Worm (Caenorhabditis elegans) whole organism, late embryonic: ENCODE results near the gene swt-6.

Source experiments
- C08G9.2 ChIP-seq: sonication (generic microtip); optimal IDR thresholded peaks from 2 replicates; lab custom pipeline; 2016; ENCODE audit warnings: mild to moderate bottlenecking, missing genetic modification characterization, moderate library complexity, missing compliant biosample characterization
- F13H6.1 ChIP-seq: sonication (generic microtip); optimal IDR thresholded peaks from 2 replicates; lab custom pipeline; 2016; ENCODE audit warnings: missing genetic modification characterization, missing compliant biosample characterization
- T23F11.4 ChIP-seq: fragments of 200-800 bp; sonication (Bioruptor generic); optimal IDR thresholded peaks from 2 replicates; lab custom pipeline; 2018; ENCODE audit warnings: mild to moderate bottlenecking, missing genetic modification characterization, missing compliant biosample characterization
- Y22D7AL.16 ChIP-seq: sonication (generic microtip); optimal IDR thresholded peaks from 2 replicates; lab custom pipeline; 2016; ENCODE audit warnings: missing genetic modification characterization, missing compliant biosample characterization
- ahr-1 ChIP-seq: sonication (generic microtip); optimal IDR thresholded peaks from 2 replicates; lab custom pipeline; 2016; ENCODE audit warnings: missing genetic modification characterization, missing compliant biosample characterization
- ceh-18 ChIP-seq: sonication (generic microtip); optimal IDR thresholded peaks from 2 replicates; lab custom pipeline; 2016; ENCODE audit warnings: missing genetic modification characterization, missing compliant biosample characterization
- ceh-19 ChIP-seq: fragments of 200-800 bp; sonication (Bioruptor generic); optimal IDR thresholded peaks from 2 replicates; lab custom pipeline; 2018; ENCODE audit warnings: mild to moderate bottlenecking, missing genetic modification characterization, missing compliant biosample characterization
- ceh-2 ChIP-seq: sonication (generic microtip); optimal IDR thresholded peaks from 2 replicates; lab custom pipeline; 2016; ENCODE audit warnings: missing genotype, missing genetic modification characterization, missing compliant biosample characterization
- ceh-24 ChIP-seq: sonication (generic microtip); optimal IDR thresholded peaks from 2 replicates; lab custom pipeline; 2016; ENCODE audit warnings: mild to moderate bottlenecking, missing genetic modification characterization, missing compliant biosample characterization
- ceh-31 ChIP-seq: sonication (generic microtip); optimal IDR thresholded peaks from 2 replicates; lab custom pipeline; 2016; ENCODE audit warnings: missing genetic modification characterization, missing compliant biosample characterization
- ceh-48 ChIP-seq: sonication (generic microtip); optimal IDR thresholded peaks from 2 replicates; lab custom pipeline; 2016; ENCODE audit warnings: missing genetic modification characterization, inconsistent platforms, missing compliant biosample characterization
- ceh-9 ChIP-seq: sonication (generic microtip); optimal IDR thresholded peaks from 2 replicates; lab custom pipeline; 2016; ENCODE audit warnings: mild to moderate bottlenecking, missing genetic modification characterization, inconsistent platforms, missing compliant biosample characterization
- che-1 ChIP-seq: sonication (generic microtip); optimal IDR thresholded peaks from 2 replicates; lab custom pipeline; 2016; ENCODE audit warnings: mild to moderate bottlenecking, missing genetic modification characterization, missing compliant biosample characterization
- elt-2 ChIP-seq: sonication (generic microtip); optimal IDR thresholded peaks from 2 replicates; lab custom pipeline; 2016; ENCODE audit warnings: missing genetic modification reagents, missing genetic modification characterization, missing compliant biosample characterization
- eyg-1 ChIP-seq: sonication (generic microtip); optimal IDR thresholded peaks from 2 replicates; lab custom pipeline; 2016; ENCODE audit warnings: missing genotype, missing genetic modification characterization, missing compliant biosample characterization
- fax-1 ChIP-seq: sonication (generic microtip); optimal IDR thresholded peaks from 2 replicates; lab custom pipeline; 2016; ENCODE audit warnings: missing genotype, missing genetic modification characterization, missing compliant biosample characterization
- fkh-10 ChIP-seq: fragments of 150-350 bp; optimal IDR thresholded peaks from 2 replicates; lab custom pipeline; 2014; ENCODE audit warnings: missing biosample characterization, missing genetic modification reagents, missing genetic modification characterization
- hlh-30 ChIP-seq: sonication (generic microtip); optimal IDR thresholded peaks from 2 replicates; lab custom pipeline; 2017; ENCODE audit warnings: antibody characterized with exemption, missing genetic modification characterization, missing compliant biosample characterization; ENCODE audit not compliant: insufficient read depth
- hlh-6 ChIP-seq: sonication (generic microtip); optimal IDR thresholded peaks from 2 replicates; lab custom pipeline; 2016; ENCODE audit warnings: missing genotype, missing genetic modification characterization, missing compliant biosample characterization
- hlh-8 ChIP-seq: sonication (generic microtip); optimal IDR thresholded peaks from 2 replicates; lab custom pipeline; 2016; ENCODE audit warnings: missing genotype, missing genetic modification characterization, missing compliant biosample characterization
- lim-6 ChIP-seq: sonication (generic microtip); optimal IDR thresholded peaks from 2 replicates; lab custom pipeline; 2016; ENCODE audit warnings: missing genetic modification characterization, missing compliant biosample characterization
- mec-3 ChIP-seq: sonication (generic microtip); optimal IDR thresholded peaks from 2 replicates; lab custom pipeline; 2016; ENCODE audit warnings: borderline replicate concordance, missing genetic modification characterization, missing compliant biosample characterization
- nfya-1 ChIP-seq: sonication (generic microtip); optimal IDR thresholded peaks from 2 replicates; lab custom pipeline; 2017; ENCODE audit warnings: missing genetic modification characterization, mild to moderate bottlenecking, missing compliant biosample characterization, antibody characterized with exemption, moderate library complexity
- nhr-232 ChIP-seq: sonication (generic microtip); optimal IDR thresholded peaks from 2 replicates; lab custom pipeline; 2016; ENCODE audit warnings: missing genetic modification characterization, missing compliant biosample characterization
- npax-4 ChIP-seq: sonication (generic microtip); optimal IDR thresholded peaks from 2 replicates; lab custom pipeline; 2016; ENCODE audit warnings: missing genetic modification characterization, missing compliant biosample characterization
- pat-9 ChIP-seq: fragments of 200-800 bp; sonication (Bioruptor generic); optimal IDR thresholded peaks from 2 replicates; lab custom pipeline; 2018; ENCODE audit warnings: mild to moderate bottlenecking, missing genetic modification characterization, moderate library complexity, missing compliant biosample characterization
- pha-2 ChIP-seq: sonication (generic microtip); optimal IDR thresholded peaks from 2 replicates; lab custom pipeline; 2017; ENCODE audit warnings: mild to moderate bottlenecking, missing genetic modification characterization, missing compliant biosample characterization
- sdc-2 ChIP-seq: sonication (generic microtip); optimal IDR thresholded peaks from 2 replicates; lab custom pipeline; 2016; ENCODE audit warnings: missing genotype, missing genetic modification characterization, missing compliant biosample characterization
- sox-2 ChIP-seq: fragments of 200-800 bp; sonication (Bioruptor generic); IDR thresholded peaks from 2 replicates; pipeline ENCODE4 v1.3.6; 2022; ENCODE audit warnings: missing genetic modification reagents, missing genetic modification characterization, missing compliant biosample characterization
- syd-9 ChIP-seq: sonication (generic microtip); optimal IDR thresholded peaks from 2 replicates; lab custom pipeline; 2016; ENCODE audit warnings: mild to moderate bottlenecking, missing genetic modification characterization, moderate library complexity, missing compliant biosample characterization
- tbx-7 ChIP-seq: sonication (generic microtip); optimal IDR thresholded peaks from 2 replicates; lab custom pipeline; 2016; ENCODE audit warnings: missing genotype, missing genetic modification characterization, missing compliant biosample characterization
- unc-42 ChIP-seq: sonication (generic microtip); optimal IDR thresholded peaks from 2 replicates; lab custom pipeline; 2016; ENCODE audit warnings: missing genotype, missing genetic modification characterization, missing compliant biosample characterization
- unc-55 ChIP-seq: sonication (generic microtip); optimal IDR thresholded peaks from 2 replicates; lab custom pipeline; 2017; ENCODE audit warnings: missing biosample characterization, missing genetic modification reagents, missing genetic modification characterization
- ztf-16 ChIP-seq: sonication (generic microtip); optimal IDR thresholded peaks from 2 replicates; lab custom pipeline; 2017; ENCODE audit warnings: missing genetic modification characterization, missing compliant biosample characterization

Gene swt-6

ce11 chrV:13920730-13921129 lies 33.4 kb upstream of the swt-6 start, which contains the start of gene srx-42:
TSS of gene srx-42 (plus strand) at chrV:13921030.
- TF ChIP-seq npax-4 (tag; lab: Kevin White, UChicago), result no peak

- TF ChIP-seq F13H6.1 (tag; lab: Kevin White, UChicago), result no peak
- no peak for TF ChIP-seq fax-1 (tag; lab: Kevin White, UChicago)
- TF ChIP-seq ceh-24, result no peak
- TF ChIP-seq pha-2 (tag; lab: Kevin White, UChicago), result no peak
- TF ChIP-seq hlh-6 (tag; lab: Kevin White, UChicago), result no peak
Measured at ce11 chrV:13923851-13924250, 30.3 kb upstream of the swt-6 start, which contains the start of gene srxa-11. TSS of gene srxa-11 (plus strand) at chrV:13924151.

ce11 chrV:13926398-13926797 lies 27.8 kb upstream of the swt-6 start, which contains the start of gene srxa-12:
TSS of gene srxa-12 (plus strand) at chrV:13926698.
- TF ChIP-seq C08G9.2 (tag; lab: Kevin White, UChicago) (no peak), ceh-9 (tag; lab: Kevin White, UChicago) (no peak), ztf-16 (no peak), ceh-48 (tag; lab: Kevin White, UChicago) (no peak), nhr-232 (no peak), ceh-18 (tag; lab: Kevin White, UChicago) (no peak), unc-55 (GFP tag; lab: Kevin White, UChicago) (no peak), fax-1 (tag; lab: Kevin White, UChicago) (no peak), sox-2 (GFP tag; lab: Robert Waterston, UW) (no peak)
- TF ChIP-seq, all 69 proteins: peak for 0

- TF ChIP-seq mec-3 (tag; lab: Kevin White, UChicago), result no peak
- TF ChIP-seq Y22D7AL.16 (tag; lab: Kevin White, UChicago), result no peak
- TF ChIP-seq unc-42 (tag; lab: Kevin White, UChicago), result no peak
- TF ChIP-seq sdc-2 (tag; lab: Kevin White, UChicago), result no peak
- TF ChIP-seq elt-2 (tag; lab: Kevin White, UChicago), result no peak
- TF ChIP-seq che-1 (tag; lab: Kevin White, UChicago), result no peak
- TF ChIP-seq ceh-31 (tag; lab: Kevin White, UChicago), result no peak
- TF ChIP-seq unc-55 (GFP tag; lab: Kevin White, UChicago), result no peak
- no peak for TF ChIP-seq syd-9 (tag; lab: Kevin White, UChicago)
Measured at ce11 chrV:13929503-13929902, 24.7 kb upstream of the swt-6 start, which contains the start of gene srxa-13. TSS of gene srxa-13 (plus strand) at chrV:13929803.

ce11 chrV:13931225-13931624 lies 22.9 kb upstream of the swt-6 start, which contains the start of gene C06B3.16:
TSS of gene C06B3.16 (plus strand) at chrV:13931525.
- TF ChIP-seq hlh-8 (no peak), ahr-1 (tag; lab: Kevin White, UChicago) (no peak)

ce11 chrV:13931952-13932351 lies 22.2 kb upstream of the swt-6 start:
- TF ChIP-seq hlh-30 (tag; lab: Kevin White, UChicago) (no peak), tbx-7 (tag; lab: Kevin White, UChicago) (no peak), lim-6 (tag; lab: Kevin White, UChicago) (no peak), T23F11.4 (no peak), ceh-9 (tag; lab: Kevin White, UChicago) (no peak), pat-9 (no peak), ceh-2 (no peak), unc-55 (GFP tag; lab: Kevin White, UChicago) (no peak), syd-9 (tag; lab: Kevin White, UChicago) (no peak), fkh-10 (GFP tag; lab: Kevin White, UChicago) (no peak), eyg-1 (tag; lab: Kevin White, UChicago) (no peak), nfya-1 (no peak), ceh-19 (no peak)
